Worm (Caenorhabditis elegans): ENCODE measurements around the gene rhr-1.

The rhr-1 gene

ce11 chrV:5412808-5413405 lies 15.1 kb upstream of the rhr-1 start, which contains the start of gene F08F3.10:
Gene F08F3.10, plus strand, starts transcription at chrV:5413355.
- no peak for TF ChIP-seq zip-11 (GFP tag; IDR thresholded peaks at IDR 0.05)
- no peak for TF ChIP-seq skn-1 (tag; optimal IDR thresholded peaks at IDR 0.05)
- TF ChIP-seq nhr-25 (tag; optimal IDR thresholded peaks at IDR 0.05; ENCODE audit: borderline replicate concordance, insufficient read depth), result no peak
- no peak for TF ChIP-seq set-16 (GFP tag; IDR thresholded peaks at IDR 0.05)
- TF ChIP-seq ces-1 (GFP tag; optimal IDR thresholded peaks at IDR 0.05), result no peak
- TF ChIP-seq ceh-62 (tag; optimal IDR thresholded peaks at IDR 0.05), result no peak
- TF ChIP-seq snpc-4 (tag; optimal IDR thresholded peaks at IDR 0.05), result no peak
- peak; percentile 65 for TF ChIP-seq dmd-6 (GFP tag; IDR thresholded peaks at IDR 0.05)
- TF ChIP-seq nhr-76 (tag; optimal IDR thresholded peaks at IDR 0.05), result no peak
- no peak for TF ChIP-seq ctbp-1 (GFP tag; IDR thresholded peaks at IDR 0.05)
- peak; percentile 83 for TF ChIP-seq aha-1 (tag)
- no peak for TF ChIP-seq fos-1 (tag; optimal IDR thresholded peaks at IDR 0.05)
- no peak for TF ChIP-seq dve-1 (tag; optimal IDR thresholded peaks at IDR 0.05; ENCODE audit: insufficient read depth)
- no peak for TF ChIP-seq pqm-1 (tag; optimal IDR thresholded peaks at IDR 0.05)
- no peak for TF ChIP-seq dpl-1 (GFP tag; optimal IDR thresholded peaks at IDR 0.05)
- TF ChIP-seq mxl-3 (GFP tag; optimal IDR thresholded peaks at IDR 0.05), result no peak
- no peak for TF ChIP-seq mdt-29 (GFP tag; IDR thresholded peaks at IDR 0.05)
- no peak for TF ChIP-seq tag-97 (GFP tag; IDR thresholded peaks at IDR 0.05)
- TF ChIP-seq F26F4.8 (GFP tag; conservative IDR thresholded peaks at IDR 0.05), result no peak
- TF ChIP-seq lin-15B (tag; optimal IDR thresholded peaks at IDR 0.05), result no peak
- no peak for TF ChIP-seq F49E8.2 (tag; optimal IDR thresholded peaks at IDR 0.05; ENCODE audit: borderline replicate concordance)
- TF ChIP-seq lin-39 (tag; optimal IDR thresholded peaks at IDR 0.05), result no peak
- TF ChIP-seq F10B5.3 (tag; optimal IDR thresholded peaks at IDR 0.05), result no peak
- TF ChIP-seq gei-8 (GFP tag; optimal IDR thresholded peaks at IDR 0.05), result no peak
- no peak for TF ChIP-seq T26A8.4 (GFP tag; IDR thresholded peaks at IDR 0.05)
- no peak for TF ChIP-seq nhr-42 (GFP tag; IDR thresholded peaks at IDR 0.05)
- no peak for TF ChIP-seq Y75B8A.6 (GFP tag; IDR thresholded peaks at IDR 0.05)
- TF ChIP-seq nhr-28 (tag; optimal IDR thresholded peaks at IDR 0.05), result peak; percentile 31
- peak; percentile 62 for TF ChIP-seq nhr-48 (tag; optimal IDR thresholded peaks at IDR 0.05)
- no peak for TF ChIP-seq ceh-44 (GFP tag; IDR thresholded peaks at IDR 0.05)
- TF ChIP-seq mdl-1 (tag; optimal IDR thresholded peaks at IDR 0.05), result peak in 1 of 2 experiments; percentile 22
- TF ChIP-seq lim-7 (GFP tag; IDR thresholded peaks at IDR 0.05), result no peak
- no peak for TF ChIP-seq snpc-1.2 (GFP tag; IDR thresholded peaks at IDR 0.05)
- no peak for TF ChIP-seq Y105C5A.15 (GFP tag; IDR thresholded peaks at IDR 0.05)
- TF ChIP-seq daf-8 (GFP tag; IDR thresholded peaks at IDR 0.05), result no peak
- TF ChIP-seq nhr-237 (tag; optimal IDR thresholded peaks at IDR 0.05), result no peak
- TF ChIP-seq jun-1 (tag; optimal IDR thresholded peaks at IDR 0.05), result no peak
- TF ChIP-seq unc-130 (GFP tag; optimal IDR thresholded peaks at IDR 0.05), result no peak
- TF ChIP-seq daf-16 (GFP tag; optimal IDR thresholded peaks at IDR 0.05), result no peak
- no peak for TF ChIP-seq daf-16 (tag; optimal IDR thresholded peaks at IDR 0.05)
- TF ChIP-seq mes-2 (tag; optimal IDR thresholded peaks at IDR 0.05; ENCODE audit: poor library complexity, severe bottlenecking), result no peak
- no peak for TF ChIP-seq nhr-10 (tag; optimal IDR thresholded peaks at IDR 0.05)

- TF ChIP-seq dmd-8 (GFP tag; IDR thresholded peaks at IDR 0.05) (no peak), ctbp-1 (GFP tag; IDR thresholded peaks at IDR 0.05) (no peak), F37D6.2 (tag; optimal IDR thresholded peaks at IDR 0.05) (no peak), daf-12 (tag; optimal IDR thresholded peaks at IDR 0.05) (no peak), ceh-32 (tag; optimal IDR thresholded peaks at IDR 0.05; ENCODE audit: poor library complexity) (no peak), nhr-111 (GFP tag; optimal IDR thresholded peaks at IDR 0.05) (no peak), lin-39 (tag; optimal IDR thresholded peaks at IDR 0.05) (no peak), zip-11 (GFP tag; IDR thresholded peaks at IDR 0.05) (no peak), duxl-1 (tag; optimal IDR thresholded peaks at IDR 0.05; ENCODE audit: poor library complexity) (no peak), daf-16 (GFP tag; optimal IDR thresholded peaks at IDR 0.05) (no peak), daf-16 (tag; optimal IDR thresholded peaks at IDR 0.05) (no peak), zag-1 (tag; optimal IDR thresholded peaks at IDR 0.05) (no peak), T26A8.4 (GFP tag; IDR thresholded peaks at IDR 0.05) (no peak), Y75B8A.6 (GFP tag; IDR thresholded peaks at IDR 0.05) (no peak), tag-97 (GFP tag; IDR thresholded peaks at IDR 0.05) (no peak), aha-1 (tag) (no peak), nhr-25 (tag; optimal IDR thresholded peaks at IDR 0.05; ENCODE audit: borderline replicate concordance, insufficient read depth) (no peak), nhr-6 (tag; optimal IDR thresholded peaks at IDR 0.05) (no peak), egl-27 (tag; optimal IDR thresholded peaks at IDR 0.05) (no peak), nhr-76 (tag; optimal IDR thresholded peaks at IDR 0.05) (no peak), ama-1 (optimal IDR thresholded peaks at IDR 0.05) (no peak)
These were observed 8.0 kb upstream of the rhr-1 start, which contains the start of gene F08F3.6 for ce11 chrV:5419915-5420314. Gene F08F3.6, minus strand, starts transcription at chrV:5420067.

All from whole organism, L4 larva.